Worm (Caenorhabditis elegans) whole organism, early embryonic: ENCODE data around the gene crh-1.

Source experiments
- B0310.2 ChIP-seq: sonication (generic microtip); optimal IDR thresholded peaks from 2 replicates; lab custom pipeline; 2016; ENCODE audit warnings: mild to moderate bottlenecking, missing genetic modification characterization, missing compliant biosample characterization
- F13C5.2 ChIP-seq: sonication (generic microtip); optimal IDR thresholded peaks from 2 replicates; lab custom pipeline; 2017; ENCODE audit warnings: mild to moderate bottlenecking, missing genetic modification characterization, inconsistent platforms, missing compliant biosample characterization
- ama-1 ChIP-seq: fragments of 150-350 bp; optimal IDR thresholded peaks from 2 replicates; lab custom pipeline; 2014
- flt-1 ChIP-seq: fragments of 200-800 bp; sonication (Bioruptor generic); IDR thresholded peaks from 2 replicates; pipeline ENCODE4 v1.3.6; 2022; ENCODE audit warnings: missing genetic modification characterization, missing compliant biosample characterization
- hmbx-1 ChIP-seq: sonication (generic microtip); optimal IDR thresholded peaks from 2 replicates; lab custom pipeline; 2016; ENCODE audit warnings: mild to moderate bottlenecking, missing genetic modification characterization, missing compliant biosample characterization
- hnd-1 ChIP-seq: sonication (generic microtip); optimal IDR thresholded peaks from 2 replicates; lab custom pipeline; 2016; ENCODE audit warnings: missing genetic modification characterization, missing compliant biosample characterization
- pes-1 ChIP-seq: fragments of 200-800 bp; sonication (Bioruptor generic); IDR thresholded peaks from 2 replicates; pipeline ENCODE4 v1.3.6; 2022; ENCODE audit warnings: missing genetic modification reagents, missing genetic modification characterization, missing compliant biosample characterization

DNA sequence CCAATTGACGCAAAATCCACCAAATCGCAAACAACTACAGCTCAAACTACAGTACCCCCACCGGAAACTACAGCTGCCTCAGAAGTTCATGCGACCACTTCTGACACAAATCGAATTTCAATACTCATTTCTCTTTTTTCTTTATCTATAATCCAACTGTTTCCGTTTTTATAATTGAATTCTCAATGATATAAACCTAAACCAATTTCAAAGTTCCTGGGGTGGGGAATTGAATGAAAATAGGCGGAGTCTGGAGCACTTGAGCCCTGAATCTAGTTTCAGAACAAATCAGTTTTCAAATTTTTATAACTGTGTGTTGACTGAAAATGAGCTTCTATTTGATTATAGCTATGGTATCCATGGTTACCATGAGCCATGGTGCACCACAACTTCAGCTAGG is 38.7 kb downstream of the crh-1 start, which contains the start of gene Y41C4A.6:
- no peak for TF ChIP-seq ama-1 (lab: Kevin White, UChicago)
- TF ChIP-seq flt-1, result no peak
- TF ChIP-seq F13C5.2 (tag; lab: Kevin White, UChicago), result no peak
- TF ChIP-seq hmbx-1 (tag; lab: Kevin White, UChicago), result no peak
- TF ChIP-seq pes-1 (GFP tag; lab: Robert Waterston, UW), result no peak
- no peak for TF ChIP-seq hnd-1
- TF ChIP-seq B0310.2, result no peak
